Worm (Caenorhabditis elegans) whole organism, L4/young adult: Measurements from ENCODE around the gene sna-3.

Experiments used
- W03F9.2 ChIP-seq: fragments of 150-350 bp; optimal IDR thresholded peaks from 2 replicates; lab custom pipeline; 2014; ENCODE audit warnings: missing biosample characterization, missing genetic modification characterization
- dao-5 ChIP-seq: sonication (generic microtip); optimal IDR thresholded peaks from 2 replicates; lab custom pipeline; 2016; ENCODE audit warnings: missing genotype, missing genetic modification characterization, moderate library complexity, missing compliant biosample characterization

DNA sequence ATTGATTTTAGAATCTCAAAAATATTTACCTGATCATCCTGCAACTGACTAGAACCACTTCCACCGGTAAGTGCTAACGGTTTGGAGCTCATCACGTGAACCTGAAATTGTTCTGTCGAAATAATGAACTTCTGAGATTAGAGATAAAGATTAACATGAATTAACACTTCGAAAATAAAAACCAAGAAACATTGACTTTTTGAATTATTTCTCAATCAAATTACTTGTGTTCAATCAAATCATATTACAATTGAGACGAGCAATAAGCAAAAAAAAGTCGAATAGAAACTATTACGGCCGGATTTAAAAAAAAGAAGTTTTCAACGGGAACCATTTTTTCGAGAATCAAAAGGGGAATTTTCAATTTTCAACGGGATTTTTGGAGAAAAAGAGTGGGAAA lies 39.7 kb upstream of the sna-3 start, which contains the start of gene bcas-2:
- TF ChIP-seq dao-5 (no peak), W03F9.2 (tag; lab: Kevin White, UChicago) (no peak)
